Worm (Caenorhabditis elegans) whole organism, L2 larva: ENCODE measurements around the gene F42A9.17.

Experiments used
- R02D3.7 ChIP-seq: fragments of 150-350 bp; optimal IDR thresholded peaks from 2 replicates; lab custom pipeline; 2014; ENCODE audit warnings: missing biosample characterization, missing genetic modification characterization
- ZK546.5 ChIP-seq: sonication (generic microtip); optimal IDR thresholded peaks from 2 replicates; lab custom pipeline; 2017; ENCODE audit warnings: missing biosample characterization, missing genetic modification characterization
- ama-1 ChIP-seq: fragments of 150-350 bp; optimal IDR thresholded peaks from 2 replicates; lab custom pipeline; 2018; ENCODE audit warnings: inconsistent platforms
- ceh-82 ChIP-seq: fragments of 150-350 bp; optimal IDR thresholded peaks from 2 replicates; lab custom pipeline; 2014; ENCODE audit warnings: missing biosample characterization, missing genetic modification characterization
- elt-3 ChIP-seq: sonication (generic microtip); optimal IDR thresholded peaks from 2 replicates; lab custom pipeline; 2017; ENCODE audit warnings: missing biosample characterization, missing genetic modification characterization
- lin-11 ChIP-seq: fragments of 150-350 bp; sonication (generic microtip); optimal IDR thresholded peaks from 2 replicates; lab custom pipeline; 2014; ENCODE audit warnings: missing biosample characterization, missing genetic modification characterization, inconsistent platforms, mixed read lengths
- nhr-237 ChIP-seq: fragments of 150-350 bp; optimal IDR thresholded peaks from 2 replicates; lab custom pipeline; 2014; ENCODE audit warnings: missing biosample characterization, missing genetic modification characterization
- nhr-77 ChIP-seq: fragments of 150-350 bp; optimal IDR thresholded peaks from 2 replicates; lab custom pipeline; 2014; ENCODE audit warnings: missing biosample characterization, missing genetic modification characterization
- snpc-4 ChIP-seq: fragments of 150-350 bp; optimal IDR thresholded peaks from 2 replicates; lab custom pipeline; 2014; ENCODE audit warnings: missing biosample characterization, missing genetic modification characterization
- ztf-11 ChIP-seq: sonication (generic microtip); optimal IDR thresholded peaks from 2 replicates; lab custom pipeline; 2017; ENCODE audit warnings: missing biosample characterization, missing genetic modification characterization

- no peak for TF ChIP-seq nhr-237 (tag; lab: Kevin White, UChicago)
- TF ChIP-seq ceh-82 (tag; lab: Kevin White, UChicago) = no peak
- no peak for TF ChIP-seq nhr-77 (tag; lab: Kevin White, UChicago)
- TF ChIP-seq ztf-11 = no peak
- TF ChIP-seq snpc-4 (tag; lab: Kevin White, UChicago) = no peak
- no peak for TF ChIP-seq elt-3 (tag; lab: Kevin White, UChicago)
- TF ChIP-seq ama-1 = no peak
- no peak for TF ChIP-seq ZK546.5 (tag; lab: Kevin White, UChicago)
- no peak for TF ChIP-seq R02D3.7 (tag; lab: Kevin White, UChicago)
- TF ChIP-seq lin-11 (tag; lab: Kevin White, UChicago) = no peak
These were observed 32.7 kb upstream of the F42A9.17 start, which contains the start of gene C49C8.3 for ce11 chrIV:8644432-8644831.
